Worm (Caenorhabditis elegans): ENCODE data around the gene srv-6.

- no peak for TF ChIP-seq ceh-82 (tag; optimal IDR thresholded peaks at IDR 0.05)
- TF ChIP-seq elt-1 (tag; optimal IDR thresholded peaks at IDR 0.05): no peak
- TF ChIP-seq skn-1 (tag; optimal IDR thresholded peaks at IDR 0.05): no peak
- TF ChIP-seq mdl-1 (tag; optimal IDR thresholded peaks at IDR 0.05): no peak
- TF ChIP-seq nhr-11 (tag; optimal IDR thresholded peaks at IDR 0.05): no peak
- no peak for TF ChIP-seq zag-1 (tag; optimal IDR thresholded peaks at IDR 0.05)
Measured at ce11 chrX:4268396-4268795, 11.5 kb downstream of the srv-6 start.

Data from whole organism, L3 larva.